Fruit fly (Drosophila melanogaster) whole organism: Measurements from ENCODE around the gene ftz-f1.

Experiments used
- CG8478 ChIP-seq: fragments of >200 bp; optimal IDR thresholded peaks from 2 replicates; lab custom pipeline; 2018; ENCODE audit warnings: inconsistent platforms
- pan ChIP-seq: fragments of >200 bp; optimal IDR thresholded peaks from 2 replicates; lab custom pipeline; 2017
- psq ChIP-seq: fragments of >200 bp; optimal IDR thresholded peaks from 2 replicates; lab custom pipeline; 2017
- usp ChIP-seq: fragments of >200 bp; optimal IDR thresholded peaks from 2 replicates; lab custom pipeline; 2017; ENCODE audit warnings: missing biosample characterization, missing genetic modification characterization, mixed read lengths

dm6 chr3L:18819262-18819886, 18.3 kb upstream of the ftz-f1 start:
- TF ChIP-seq usp (GFP tag; lab: Kevin White, UChicago) = no peak
- TF ChIP-seq psq = no peak
- no peak for TF ChIP-seq pan (lab: Kevin White, UChicago)
- no peak for TF ChIP-seq CG8478
